Fruit fly (Drosophila melanogaster) whole organism, embryonic: Measurements from ENCODE around the gene Cep135.

Experiments used
- Bteb2 ChIP-seq: fragments of 200-800 bp; sonication (Bioruptor generic); optimal IDR thresholded peaks from 2 replicates; lab custom pipeline; 2016; ENCODE audit warnings: missing biosample characterization, missing genetic modification characterization
- CG10267 ChIP-seq: fragments of 200-800 bp; sonication (Bioruptor generic); optimal IDR thresholded peaks from 2 replicates; lab custom pipeline; 2018; ENCODE audit warnings: missing biosample characterization, mild to moderate bottlenecking, missing genetic modification characterization, moderate library complexity
- CG10543 ChIP-seq: fragments of 200-800 bp; sonication (Bioruptor generic); optimal IDR thresholded peaks from 3 replicates; lab custom pipeline; 2017; ENCODE audit warnings: missing biosample characterization, mild to moderate bottlenecking, missing genetic modification characterization, moderate library complexity
- CG11085 ChIP-seq: fragments of 200-800 bp; sonication (Bioruptor generic); IDR thresholded peaks from 2 replicates; pipeline ENCODE4 v1.3.6; 2022; ENCODE audit warnings: missing biosample characterization, missing genetic modification characterization
- CG11093 ChIP-seq: fragments of 200-800 bp; sonication (Bioruptor generic); IDR thresholded peaks from 3 replicates; pipeline ENCODE4 v1.3.6; 2022; ENCODE audit warnings: missing biosample characterization, missing genetic modification characterization
- CG12155 ChIP-seq: fragments of 200-800 bp; sonication (Bioruptor generic); optimal IDR thresholded peaks from 3 replicates; lab custom pipeline; 2016; ENCODE audit warnings: missing biosample characterization, missing genetic modification characterization
- CG12236 ChIP-seq: fragments of 200-800 bp; sonication (Bioruptor generic); optimal IDR thresholded peaks from 2 replicates; lab custom pipeline; 2016; ENCODE audit warnings: missing biosample characterization, missing genetic modification characterization
- CG12659 ChIP-seq: fragments of 200-800 bp; sonication (Bioruptor generic); optimal IDR thresholded peaks from 3 replicates; lab custom pipeline; 2017; ENCODE audit warnings: mild to moderate bottlenecking, missing biosample characterization, missing genetic modification reagents, missing genetic modification characterization
- CG13624 ChIP-seq: fragments of 200-800 bp; sonication (Bioruptor generic); optimal IDR thresholded peaks from 2 replicates; lab custom pipeline; 2016; ENCODE audit warnings: missing biosample characterization, missing genetic modification characterization
- CG13775 ChIP-seq: fragments of 200-800 bp; sonication (Bioruptor generic); optimal IDR thresholded peaks from 3 replicates; lab custom pipeline; 2017; ENCODE audit warnings: missing biosample characterization, mild to moderate bottlenecking, missing genetic modification characterization
- CG14667 ChIP-seq: fragments of 200-800 bp; sonication (Bioruptor generic); IDR thresholded peaks from 2 replicates; pipeline ENCODE4 v1.3.6; 2022; ENCODE audit warnings: missing biosample characterization, missing genetic modification characterization
- CG15514 ChIP-seq: fragments of 200-800 bp; sonication (Bioruptor generic); optimal IDR thresholded peaks from 3 replicates; lab custom pipeline; 2017; ENCODE audit warnings: missing biosample characterization, missing genetic modification characterization, mild to moderate bottlenecking, moderate library complexity, missing genetic modification reagents
- CG18262 ChIP-seq: fragments of 200-800 bp; optimal IDR thresholded peaks from 3 replicates; lab custom pipeline; 2019; ENCODE audit warnings: missing biosample characterization, mild to moderate bottlenecking, missing genetic modification characterization, moderate library complexity
- CG2875 ChIP-seq: fragments of 200-800 bp; sonication (Bioruptor generic); optimal IDR thresholded peaks from 2 replicates; lab custom pipeline; 2017; ENCODE audit warnings: missing biosample characterization, mild to moderate bottlenecking, missing genetic modification characterization, missing genetic modification reagents
- CG3065 ChIP-seq: fragments of 200-800 bp; sonication (Bioruptor generic); optimal IDR thresholded peaks from 2 replicates; lab custom pipeline; 2016; ENCODE audit warnings: missing biosample characterization, missing genetic modification characterization
- CG32772 ChIP-seq: fragments of 200-800 bp; sonication (Bioruptor generic); IDR thresholded peaks from 2 replicates; pipeline ENCODE4 v1.3.6; 2022; ENCODE audit warnings: missing biosample characterization, missing genetic modification characterization
- CG6654 ChIP-seq: fragments of 200-800 bp; sonication (Bioruptor generic); optimal IDR thresholded peaks from 2 replicates; lab custom pipeline; 2017; ENCODE audit warnings: missing biosample characterization, mild to moderate bottlenecking, missing genetic modification characterization
- CG6683 ChIP-seq: fragments of 200-800 bp; sonication (Bioruptor generic); optimal IDR thresholded peaks from 2 replicates; lab custom pipeline; 2017; ENCODE audit warnings: missing biosample characterization, mild to moderate bottlenecking, missing genetic modification characterization, missing genetic modification reagents
- CG8089 ChIP-seq: fragments of 200-800 bp; sonication (Bioruptor generic); optimal IDR thresholded peaks from 3 replicates; lab custom pipeline; 2016; ENCODE audit warnings: missing biosample characterization, missing genetic modification characterization
- CG9727 ChIP-seq: fragments of 200-800 bp; sonication (Bioruptor generic); optimal IDR thresholded peaks from 3 replicates; lab custom pipeline; 2017; ENCODE audit warnings: missing biosample characterization, mild to moderate bottlenecking, missing genetic modification characterization
- CkIIα-i1 ChIP-seq: fragments of 200-800 bp; sonication (Bioruptor generic); IDR thresholded peaks from 2 replicates; pipeline ENCODE4 v1.3.6; 2022; ENCODE audit warnings: missing biosample characterization, missing genetic modification characterization
- Dp ChIP-seq: fragments of 200-800 bp; sonication (Bioruptor generic); optimal IDR thresholded peaks from 2 replicates; lab custom pipeline; 2018; ENCODE audit warnings: missing biosample characterization, mild to moderate bottlenecking, missing genetic modification characterization, moderate library complexity
- Fer1 ChIP-seq: fragments of 200-800 bp; sonication (Bioruptor generic); optimal IDR thresholded peaks from 2 replicates; lab custom pipeline; 2017; ENCODE audit warnings: missing biosample characterization, mild to moderate bottlenecking, missing genetic modification characterization
- Hand ChIP-seq: fragments of 200-800 bp; sonication (Bioruptor generic); optimal IDR thresholded peaks from 2 replicates; lab custom pipeline; 2017; ENCODE audit warnings: mild to moderate bottlenecking, missing biosample characterization, missing genetic modification reagents, missing genetic modification characterization
- Hr3 ChIP-seq: fragments of 200-800 bp; sonication (Bioruptor generic); optimal IDR thresholded peaks from 3 replicates; lab custom pipeline; 2016; ENCODE audit warnings: missing biosample characterization, missing genetic modification characterization
- Kr ChIP-seq: fragments of 200-800 bp; sonication (Bioruptor generic); optimal IDR thresholded peaks from 2 replicates; lab custom pipeline; 2017; ENCODE audit warnings: missing biosample characterization, mild to moderate bottlenecking, missing genetic modification characterization
- Lhr ChIP-seq: fragments of 200-800 bp; sonication (Bioruptor generic); optimal IDR thresholded peaks from 3 replicates; lab custom pipeline; 2017; ENCODE audit warnings: mild to moderate bottlenecking, missing biosample characterization, missing genetic modification reagents, missing genetic modification characterization
- Meics ChIP-seq: fragments of 200-800 bp; sonication (Bioruptor generic); optimal IDR thresholded peaks from 2 replicates; lab custom pipeline; 2017; ENCODE audit warnings: missing biosample characterization, mild to moderate bottlenecking, missing genetic modification characterization
- Optix ChIP-seq: fragments of 200-800 bp; sonication (Bioruptor generic); IDR thresholded peaks from 3 replicates; pipeline ENCODE4 v1.3.6; 2022; ENCODE audit warnings: missing biosample characterization, missing genetic modification characterization
- Ptx1 ChIP-seq: fragments of 200-800 bp; sonication (Bioruptor generic); IDR thresholded peaks from 2 replicates; pipeline ENCODE4 v1.3.6; 2022; ENCODE audit warnings: missing biosample characterization, missing genetic modification characterization
- Scr ChIP-seq: fragments of 200-800 bp; sonication (Bioruptor generic); IDR thresholded peaks from 2 replicates; pipeline ENCODE4 v1.3.6; 2022; ENCODE audit warnings: missing biosample characterization, missing genetic modification characterization; ENCODE audit not compliant: partially characterized antibody
- Six4 ChIP-seq: fragments of 200-800 bp; sonication (Bioruptor generic); optimal IDR thresholded peaks from 2 replicates; lab custom pipeline; 2016; ENCODE audit warnings: missing biosample characterization, missing genetic modification characterization
- Vsx1 ChIP-seq: fragments of 200-800 bp; sonication (Bioruptor generic); optimal IDR thresholded peaks from 2 replicates; lab custom pipeline; 2017; ENCODE audit warnings: missing biosample characterization, mild to moderate bottlenecking, missing genetic modification characterization, missing genetic modification reagents
- amos ChIP-seq: fragments of 200-800 bp; sonication (Bioruptor generic); IDR thresholded peaks from 2 replicates; pipeline ENCODE4 v1.3.6; 2022; ENCODE audit warnings: missing biosample characterization, missing genetic modification characterization; ENCODE audit not compliant: partially characterized antibody
- ap ChIP-seq: fragments of 200-800 bp; sonication (Bioruptor generic); IDR thresholded peaks from 2 replicates; pipeline ENCODE4 v1.3.6; 2022; ENCODE audit warnings: missing biosample characterization, missing genetic modification characterization
- bigmax ChIP-seq: fragments of 200-800 bp; sonication (Bioruptor generic); optimal IDR thresholded peaks from 2 replicates; lab custom pipeline; 2018; ENCODE audit warnings: missing biosample characterization, mild to moderate bottlenecking, missing genetic modification characterization
- btn ChIP-seq: fragments of 200-800 bp; sonication (Bioruptor generic); optimal IDR thresholded peaks from 2 replicates; lab custom pipeline; 2016; ENCODE audit warnings: missing biosample characterization, missing genetic modification characterization
- cad ChIP-seq: fragments of >200 bp; optimal IDR thresholded peaks from 2 replicates; lab custom pipeline; 2017; ENCODE audit warnings: missing biosample characterization, missing genetic modification characterization
- dimm ChIP-seq: fragments of 200-800 bp; sonication (Bioruptor generic); IDR thresholded peaks from 2 replicates; pipeline ENCODE4 v1.3.6; 2022; ENCODE audit warnings: missing biosample characterization, missing genetic modification characterization
- exex ChIP-seq: fragments of 200-800 bp; sonication (Bioruptor generic); optimal IDR thresholded peaks from 4 replicates; lab custom pipeline; 2018; ENCODE audit warnings: missing biosample characterization, mild to moderate bottlenecking, missing genetic modification characterization, moderate library complexity
- fd96Cb ChIP-seq: fragments of 200-800 bp; sonication (Bioruptor generic); optimal IDR thresholded peaks from 2 replicates; lab custom pipeline; 2018; ENCODE audit warnings: missing biosample characterization, mild to moderate bottlenecking, missing genetic modification characterization, moderate library complexity
- kah ChIP-seq: fragments of 200-800 bp; sonication (Bioruptor generic); optimal IDR thresholded peaks from 2 replicates; lab custom pipeline; 2018; ENCODE audit warnings: missing biosample characterization, mild to moderate bottlenecking, missing genetic modification characterization
- onecut ChIP-seq: fragments of 200-800 bp; sonication (Bioruptor generic); IDR thresholded peaks from 2 replicates; pipeline ENCODE4 v1.3.6; 2022; ENCODE audit warnings: missing biosample characterization, missing genetic modification characterization
- pita ChIP-seq: fragments of 200-800 bp; sonication (Bioruptor generic); optimal IDR thresholded peaks from 2 replicates; lab custom pipeline; 2017; ENCODE audit warnings: missing biosample characterization, mild to moderate bottlenecking, missing genetic modification characterization
- sens-2 ChIP-seq: fragments of 200-800 bp; sonication (Bioruptor generic); IDR thresholded peaks from 2 replicates; pipeline ENCODE4 v1.3.6; 2022; ENCODE audit warnings: missing biosample characterization, missing genetic modification characterization
- slou ChIP-seq: fragments of 200-800 bp; sonication (Bioruptor generic); optimal IDR thresholded peaks from 3 replicates; lab custom pipeline; 2016; ENCODE audit warnings: missing biosample characterization, missing genetic modification characterization
- slp2 ChIP-seq: fragments of 200-800 bp; sonication (Bioruptor generic); optimal IDR thresholded peaks from 2 replicates; lab custom pipeline; 2016; ENCODE audit warnings: missing biosample characterization, missing genetic modification characterization
- tap ChIP-seq: fragments of 200-800 bp; optimal IDR thresholded peaks from 3 replicates; lab custom pipeline; 2019; ENCODE audit warnings: missing biosample characterization, mild to moderate bottlenecking, missing genetic modification characterization, moderate library complexity
- zen ChIP-seq: fragments of 200-800 bp; sonication (Bioruptor generic); optimal IDR thresholded peaks from 3 replicates; lab custom pipeline; 2018; ENCODE audit warnings: missing biosample characterization, mild to moderate bottlenecking, missing genetic modification characterization, moderate library complexity

The Cep135 gene

dm6 chr3L:15142004-15142890 lies 25.7 kb downstream of the Cep135 start, which contains the start of gene Pdi (continued):
- no peak for TF ChIP-seq CG6654 (GFP tag; lab: Kevin White, UChicago)
- no peak for TF ChIP-seq Kr
- peak; percentile 29 for TF ChIP-seq Fer1
- no peak for TF ChIP-seq CkIIα-i1 (GFP tag; lab: Robert Waterston, UW)
- peak; percentile 58 for TF ChIP-seq CG15514 (GFP tag; lab: Kevin White, UChicago)
- TF ChIP-seq CG3065 (GFP tag; lab: Kevin White, UChicago): no peak
- TF ChIP-seq CG12236 (GFP tag; lab: Kevin White, UChicago): no peak
- no peak for TF ChIP-seq Meics
- TF ChIP-seq CG11093: no peak
- peak; percentile 69 for TF ChIP-seq Scr (GFP tag; lab: Robert Waterston, UW)
- no peak for TF ChIP-seq dimm (GFP tag; lab: Robert Waterston, UW)
- TF ChIP-seq Vsx1 (GFP tag; lab: Kevin White, UChicago): no peak
- no peak for TF ChIP-seq CG14667
- TF ChIP-seq tap: no peak
- TF ChIP-seq pita (GFP tag; lab: Kevin White, UChicago): no peak
- TF ChIP-seq zen (tag; lab: Kevin White, UChicago): peak; percentile 19
- no peak for TF ChIP-seq sens-2 (GFP tag; lab: Robert Waterston, UW)
- TF ChIP-seq CG2875 (GFP tag; lab: Kevin White, UChicago): peak; percentile 11
- peak; percentile 28 for TF ChIP-seq CG13775
- TF ChIP-seq onecut (GFP tag; lab: Robert Waterston, UW): no peak
- TF ChIP-seq Optix (GFP tag; lab: Robert Waterston, UW): no peak
- peak; percentile 64 for TF ChIP-seq CG10267
- peak; percentile 9 for TF ChIP-seq Hr3 (GFP tag; lab: Kevin White, UChicago)
- peak; percentile 12 for TF ChIP-seq Hand (GFP tag; lab: Kevin White, UChicago)
- TF ChIP-seq CG10543 (GFP tag; lab: Kevin White, UChicago): no peak
- TF ChIP-seq amos (GFP tag; lab: Robert Waterston, UW): peak; percentile 89
- no peak for TF ChIP-seq CG11085 (GFP tag; lab: Robert Waterston, UW)
- peak; percentile 43 for TF ChIP-seq CG13624 (GFP tag; lab: Kevin White, UChicago)
- no peak for TF ChIP-seq CG32772 (GFP tag; lab: Robert Waterston, UW)
- TF ChIP-seq slou: no peak
- no peak for TF ChIP-seq kah (GFP tag; lab: Kevin White, UChicago)
- TF ChIP-seq Bteb2 (GFP tag; lab: Kevin White, UChicago): peak; percentile 33
- TF ChIP-seq slp2 (GFP tag; lab: Kevin White, UChicago): no peak
- TF ChIP-seq fd96Cb: no peak
- TF ChIP-seq Lhr: peak; percentile 72
- TF ChIP-seq CG12659 (GFP tag; lab: Kevin White, UChicago): peak; percentile 81
- TF ChIP-seq exex: peak; percentile 12
- TF ChIP-seq ap (GFP tag; lab: Robert Waterston, UW): no peak
- TF ChIP-seq Ptx1 (GFP tag; lab: Robert Waterston, UW): no peak
- TF ChIP-seq CG8089 (GFP tag; lab: Kevin White, UChicago): no peak
- TF ChIP-seq Dp: peak; percentile 62
- peak; percentile 17 for TF ChIP-seq CG12155 (GFP tag; lab: Kevin White, UChicago)
- TF ChIP-seq btn (GFP tag; lab: Kevin White, UChicago): no peak
- TF ChIP-seq Six4 (GFP tag; lab: Kevin White, UChicago): no peak
- TF ChIP-seq bigmax: no peak
- no peak for TF ChIP-seq CG18262 (tag; lab: Kevin White, UChicago)
- no peak for TF ChIP-seq CG6683 (GFP tag; lab: Kevin White, UChicago)
- no peak for TF ChIP-seq cad (GFP tag; lab: Kevin White, UChicago)
- peak; percentile 40 for TF ChIP-seq CG9727 (GFP tag; lab: Kevin White, UChicago)
